Fruit fly (Drosophila melanogaster): ENCODE results near the gene Bgb.

The Bgb gene

dm6 chr3L:1644920-1645567 is 5.5 kb downstream of the Bgb start, which contains the start of the genes alphaCOP and CG13919 (continued):
- peak; percentile 98 for TF ChIP-seq pdm3 (GFP tag; optimal IDR thresholded peaks at IDR 0.05)
- TF ChIP-seq CG6276 (GFP tag; optimal IDR thresholded peaks at IDR 0.05) = no peak
- TF ChIP-seq spab (GFP tag; optimal IDR thresholded peaks at IDR 0.05) = peak; percentile 89
- TF ChIP-seq CG3032 (tag; optimal IDR thresholded peaks at IDR 0.05) = peak; percentile 97
- peak; percentile 95 for TF ChIP-seq Ets96B (tag; optimal IDR thresholded peaks at IDR 0.05)
- peak; percentile 98 for TF ChIP-seq eg (GFP tag; IDR thresholded peaks at IDR 0.05)
- peak; percentile 98 for TF ChIP-seq CG8632 (GFP tag; optimal IDR thresholded peaks at IDR 0.05)
- peak; percentile 70 for TF ChIP-seq Hr38 (GFP tag; optimal IDR thresholded peaks at IDR 0.05)
- TF ChIP-seq cyc (GFP tag; optimal IDR thresholded peaks at IDR 0.05) = peak; percentile 96

DNA sequence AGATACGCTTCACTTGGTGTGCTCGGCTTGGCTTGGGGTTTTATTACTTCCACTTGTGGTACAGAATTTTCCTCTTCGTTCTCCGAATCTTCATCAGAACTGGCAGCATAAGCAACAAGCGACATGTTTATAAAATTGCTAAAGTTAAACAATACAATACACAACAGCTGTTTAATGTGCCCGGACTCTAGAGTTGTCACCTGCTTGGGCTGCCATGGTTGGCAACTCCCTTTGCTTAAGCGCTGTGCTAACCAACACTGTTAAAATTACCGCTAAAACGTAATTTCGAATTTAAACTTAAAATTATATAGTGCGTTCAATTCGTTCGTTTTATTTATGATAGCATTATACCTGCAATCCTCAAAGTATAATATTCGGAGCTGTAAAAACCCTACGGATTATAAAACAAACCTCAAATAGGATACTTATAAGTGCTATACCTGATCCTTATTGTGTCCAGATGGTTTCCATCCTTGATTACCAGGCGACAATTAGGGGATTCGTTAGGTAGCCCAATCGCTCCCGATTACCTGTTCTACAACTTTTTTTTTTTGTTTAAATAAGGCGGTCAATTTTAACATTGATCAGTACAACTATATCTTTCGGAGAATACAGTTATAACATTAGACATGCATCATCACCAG is 7.9 kb downstream of the Bgb start, which contains the start of the genes CG17249 and Bro:
TSS of gene CG17249 (minus strand) at position 189 of the 644 bp plus-strand sequence.
TSS of gene Bro (plus strand) at position 594 of the 644 bp plus-strand sequence.
- TF ChIP-seq CG3919 (GFP tag; optimal IDR thresholded peaks at IDR 0.05) = peak; percentile 13
- peak; percentile 64 for TF ChIP-seq Sox14 (GFP tag; optimal IDR thresholded peaks at IDR 0.05)
- TF ChIP-seq Gug (GFP tag; IDR thresholded peaks at IDR 0.05) = no peak
- no peak for TF ChIP-seq CG7368 (GFP tag; optimal IDR thresholded peaks at IDR 0.05)
- TF ChIP-seq Blimp-1 (GFP tag; optimal IDR thresholded peaks at IDR 0.05) = no peak
- TF ChIP-seq Hr38 (GFP tag; optimal IDR thresholded peaks at IDR 0.05) = no peak
- no peak for TF ChIP-seq spab (GFP tag; optimal IDR thresholded peaks at IDR 0.05)
- no peak for TF ChIP-seq CG10669 (GFP tag; optimal IDR thresholded peaks at IDR 0.05)
- no peak for TF ChIP-seq eg (GFP tag; IDR thresholded peaks at IDR 0.05)
- no peak for TF ChIP-seq dsx (GFP tag; optimal IDR thresholded peaks at IDR 0.05; ENCODE audit: poor library complexity, severe bottlenecking)
- no peak for TF ChIP-seq cyc (GFP tag; optimal IDR thresholded peaks at IDR 0.05)
- no peak for TF ChIP-seq Eip75B (GFP tag; optimal IDR thresholded peaks at IDR 0.05)
- no peak for TF ChIP-seq CG15336 (GFP tag; IDR thresholded peaks at IDR 0.05)
- no peak for TF ChIP-seq CG6792 (GFP tag; optimal IDR thresholded peaks at IDR 0.05)
- TF ChIP-seq CG3032 (tag; optimal IDR thresholded peaks at IDR 0.05) = no peak
- TF ChIP-seq dac (GFP tag; optimal IDR thresholded peaks at IDR 0.05) = no peak
- no peak for TF ChIP-seq Met (GFP tag; optimal IDR thresholded peaks at IDR 0.05)
- TF ChIP-seq CG32006 (GFP tag; optimal IDR thresholded peaks at IDR 0.05) = no peak
- peak; percentile 34 for TF ChIP-seq Eip78C (GFP tag)
- TF ChIP-seq ss (GFP tag; optimal IDR thresholded peaks at IDR 0.05) = no peak
- no peak for TF ChIP-seq Eip93F (GFP tag; optimal IDR thresholded peaks at IDR 0.05)
- TF ChIP-seq CG6276 (GFP tag; optimal IDR thresholded peaks at IDR 0.05) = no peak
- TF ChIP-seq CG11902 (GFP tag; optimal IDR thresholded peaks at IDR 0.05) = no peak
- no peak for TF ChIP-seq CG11294 (GFP tag; IDR thresholded peaks at IDR 0.05)
- no peak for TF ChIP-seq acj6 (GFP tag; optimal IDR thresholded peaks at IDR 0.05)
- no peak for TF ChIP-seq CG6163 (GFP tag; IDR thresholded peaks at IDR 0.05)
- no peak for TF ChIP-seq CG11762 (GFP tag; optimal IDR thresholded peaks at IDR 0.05; ENCODE audit: insufficient read depth)
- no peak for TF ChIP-seq Smox (GFP tag; optimal IDR thresholded peaks at IDR 0.05)
- no peak for TF ChIP-seq Ets96B (tag; optimal IDR thresholded peaks at IDR 0.05)
- no peak for TF ChIP-seq net (GFP tag; optimal IDR thresholded peaks at IDR 0.05)
- no peak for TF ChIP-seq CG34406 (GFP tag; optimal IDR thresholded peaks at IDR 0.05)
- no peak for TF ChIP-seq CG8319 (GFP tag; optimal IDR thresholded peaks at IDR 0.05)
- peak; percentile 53 for TF ChIP-seq CG31627 (GFP tag; optimal IDR thresholded peaks at IDR 0.05)
- TF ChIP-seq CG16779 (tag; optimal IDR thresholded peaks at IDR 0.05) = no peak
- peak; percentile 27 for TF ChIP-seq lz (GFP tag; optimal IDR thresholded peaks at IDR 0.05)
- TF ChIP-seq esn (GFP tag; optimal IDR thresholded peaks at IDR 0.05) = peak; percentile 29
- TF ChIP-seq fd85E (GFP tag; optimal IDR thresholded peaks at IDR 0.05) = no peak
- TF ChIP-seq svp (GFP tag) = no peak
- TF ChIP-seq OdsH (GFP tag; optimal IDR thresholded peaks at IDR 0.05) = no peak
- TF ChIP-seq CG8119 (GFP tag; IDR thresholded peaks at IDR 0.05) = no peak
- TF ChIP-seq Hr4 (GFP tag; optimal IDR thresholded peaks at IDR 0.05) = no peak
- TF ChIP-seq achi (GFP tag; optimal IDR thresholded peaks at IDR 0.05) = no peak
- TF ChIP-seq Hr39 (GFP tag; optimal IDR thresholded peaks at IDR 0.05) = no peak
- peak; percentile 78 for TF ChIP-seq CG1621 (tag; optimal IDR thresholded peaks at IDR 0.05)
- TF ChIP-seq CG8632 (GFP tag; optimal IDR thresholded peaks at IDR 0.05) = no peak
- TF ChIP-seq topi (GFP tag; optimal IDR thresholded peaks at IDR 0.05) = peak; percentile 11
- TF ChIP-seq Sox102F (GFP tag; optimal IDR thresholded peaks at IDR 0.05) = no peak

Data from whole organism, prepupa.